Worm (Caenorhabditis elegans) whole organism, young adult: ENCODE results near the gene H03G16.5.

Experiments
- B0261.1 ChIP-seq: sonication (generic microtip); optimal IDR thresholded peaks from 2 replicates; lab custom pipeline; 2016; ENCODE audit warnings: mild to moderate bottlenecking, missing genetic modification characterization, moderate library complexity, missing compliant biosample characterization
- B0336.3 ChIP-seq: fragments of 200-800 bp; sonication (Bioruptor generic); IDR thresholded peaks from 2 replicates; pipeline ENCODE4 v1.3.6; 2022; ENCODE audit warnings: missing genetic modification characterization, missing compliant biosample characterization
- F23B12.7 ChIP-seq: sonication (generic microtip); optimal IDR thresholded peaks from 2 replicates; lab custom pipeline; 2017; ENCODE audit warnings: missing genetic modification characterization, mild to moderate bottlenecking, missing compliant biosample characterization, antibody characterized with exemption, moderate library complexity; ENCODE audit not compliant: insufficient read depth
- F33H1.4 ChIP-seq: fragments of 200-800 bp; sonication (Bioruptor generic); IDR thresholded peaks from 2 replicates; pipeline ENCODE4 v1.3.6; 2022; ENCODE audit warnings: missing genetic modification reagents, missing genetic modification characterization, missing compliant biosample characterization
- F57C9.4 ChIP-seq: sonication (generic microtip); optimal IDR thresholded peaks from 2 replicates; lab custom pipeline; 2017; ENCODE audit warnings: mild to moderate bottlenecking, missing genetic modification characterization, missing compliant biosample characterization
- K11D2.4 ChIP-seq: fragments of 200-800 bp; sonication (Bioruptor generic); IDR thresholded peaks from 2 replicates; pipeline ENCODE4 v1.3.6; 2022; ENCODE audit warnings: missing genetic modification reagents, missing genetic modification characterization, missing compliant biosample characterization
- K12H6.12 ChIP-seq: fragments of 200-800 bp; sonication (Bioruptor generic); optimal IDR thresholded peaks from 2 replicates; lab custom pipeline; 2018; ENCODE audit warnings: mild to moderate bottlenecking, missing genetic modification characterization, missing compliant biosample characterization
- Y53F4B.3 ChIP-seq: fragments of 200-800 bp; sonication (Bioruptor generic); IDR thresholded peaks from 2 replicates; pipeline ENCODE4 v1.3.6; 2022; ENCODE audit warnings: missing genetic modification reagents, missing genetic modification characterization, missing compliant biosample characterization
- Y67H2A.10 ChIP-seq: fragments of 200-800 bp; sonication (Bioruptor generic); conservative IDR thresholded peaks from 2 replicates; pipeline ENCODE4 v1.3.6; 2022; ENCODE audit warnings: missing genetic modification reagents, missing genetic modification characterization, missing compliant biosample characterization
- Y79H2A.3 ChIP-seq: fragments of 200-800 bp; sonication (Bioruptor generic); conservative IDR thresholded peaks from 2 replicates; pipeline ENCODE4 v1.3.6; 2022; ENCODE audit warnings: missing genetic modification reagents, missing genetic modification characterization, missing compliant biosample characterization
- cebp-2 ChIP-seq: fragments of 200-800 bp; sonication (Bioruptor generic); IDR thresholded peaks from 2 replicates; pipeline ENCODE4 v1.3.6; 2022; ENCODE audit warnings: missing genetic modification characterization, missing compliant biosample characterization
- ceh-100 ChIP-seq: fragments of 200-800 bp; sonication (Bioruptor generic); IDR thresholded peaks from 2 replicates; pipeline ENCODE4 v1.3.6; 2022; ENCODE audit warnings: missing genetic modification reagents, missing genetic modification characterization, missing compliant biosample characterization
- ceh-27 ChIP-seq: fragments of 200-800 bp; sonication (Bioruptor generic); optimal IDR thresholded peaks from 2 replicates; lab custom pipeline; 2018; ENCODE audit warnings: mild to moderate bottlenecking, missing genetic modification characterization, moderate library complexity, missing compliant biosample characterization
- chd-7 ChIP-seq: sonication (generic microtip); optimal IDR thresholded peaks from 2 replicates; lab custom pipeline; 2016; ENCODE audit warnings: mild to moderate bottlenecking, missing genetic modification characterization, moderate library complexity, missing compliant biosample characterization
- dox-1 ChIP-seq: fragments of 200-800 bp; sonication (Bioruptor generic); IDR thresholded peaks from 2 replicates; pipeline ENCODE4 v1.3.6; 2022; ENCODE audit warnings: missing genetic modification reagents, missing genetic modification characterization, missing compliant biosample characterization
- him-1 ChIP-seq: sonication (generic microtip); optimal IDR thresholded peaks from 2 replicates; lab custom pipeline; 2016; ENCODE audit warnings: missing genotype, missing genetic modification reagents, missing genetic modification characterization, missing compliant biosample characterization
- hlh-12 ChIP-seq: sonication (generic microtip); optimal IDR thresholded peaks from 2 replicates; lab custom pipeline; 2016; ENCODE audit warnings: missing genetic modification characterization, missing compliant biosample characterization
- hlh-26 ChIP-seq: fragments of 200-800 bp; sonication (Bioruptor generic); conservative IDR thresholded peaks from 2 replicates; pipeline ENCODE4 v1.3.6; 2022; ENCODE audit warnings: missing genetic modification reagents, missing genetic modification characterization, missing compliant biosample characterization
- hmg-1.2 ChIP-seq: fragments of 200-800 bp; sonication (Bioruptor generic); IDR thresholded peaks from 2 replicates; pipeline ENCODE4 v1.3.6; 2022; ENCODE audit warnings: missing genetic modification reagents, missing genetic modification characterization, missing compliant biosample characterization
- hrde-1 ChIP-seq: sonication (generic microtip); optimal IDR thresholded peaks from 2 replicates; lab custom pipeline; 2016; ENCODE audit warnings: missing genetic modification characterization, mild to moderate bottlenecking, missing compliant biosample characterization, moderate library complexity, missing genotype, missing genetic modification reagents, borderline replicate concordance
- lag-1 ChIP-seq: fragments of 200-800 bp; sonication (Bioruptor generic); IDR thresholded peaks from 2 replicates; pipeline ENCODE4 v1.3.6; 2022; ENCODE audit warnings: missing genetic modification reagents, missing genetic modification characterization, missing compliant biosample characterization
- lin-35 ChIP-seq, 3 experiments: fragments of 150-350 bp in 2 of 3; sonication (generic microtip) in 1 of 3; optimal IDR thresholded peaks; 2 replicates each; lab custom pipeline; 2014 to 2018; ENCODE audit warnings: missing biosample characterization in 3 of 3, missing genetic modification characterization in 3 of 3, missing genetic modification reagents in 3 of 3
- lin-40 ChIP-seq: sonication (generic microtip); optimal IDR thresholded peaks from 2 replicates; lab custom pipeline; 2016; ENCODE audit warnings: missing genetic modification characterization, mild to moderate bottlenecking, missing compliant biosample characterization, missing genotype, missing genetic modification reagents
- mcd-1 ChIP-seq: fragments of 200-800 bp; sonication (Bioruptor generic); IDR thresholded peaks from 2 replicates; pipeline ENCODE4 v1.3.6; 2022; ENCODE audit warnings: missing genetic modification reagents, missing genetic modification characterization, missing compliant biosample characterization
- nfya-2 ChIP-seq: fragments of 200-800 bp; sonication (Bioruptor generic); IDR thresholded peaks from 2 replicates; pipeline ENCODE4 v1.3.6; 2022; ENCODE audit warnings: missing genetic modification reagents, missing genetic modification characterization, missing compliant biosample characterization
- nhr-120 ChIP-seq: fragments of 200-800 bp; sonication (Bioruptor generic); IDR thresholded peaks from 2 replicates; pipeline ENCODE4 v1.3.6; 2022; ENCODE audit warnings: missing genetic modification characterization, missing compliant biosample characterization
- nhr-80 ChIP-seq: sonication (generic microtip); optimal IDR thresholded peaks from 2 replicates; lab custom pipeline; 2016; ENCODE audit warnings: missing genetic modification characterization, missing compliant biosample characterization
- rpc-1 ChIP-seq, 2 experiments: fragments of 150-350 bp in 1 of 2; sonication (generic microtip) in 1 of 2; optimal IDR thresholded peaks; 2 replicates each; lab custom pipeline; 2014 to 2018; ENCODE audit warnings: missing biosample characterization in 1 of 2, missing genetic modification characterization in 1 of 2, missing genetic modification reagents in 1 of 2, missing genotype in 1 of 2
- somi-1 ChIP-seq: fragments of 200-800 bp; sonication (Bioruptor generic); optimal IDR thresholded peaks from 2 replicates; lab custom pipeline; 2018; ENCODE audit warnings: mild to moderate bottlenecking, missing genetic modification characterization, missing compliant biosample characterization
- xnd-1 ChIP-seq: sonication (generic microtip); optimal IDR thresholded peaks from 2 replicates; lab custom pipeline; 2016; ENCODE audit warnings: missing genotype, missing genetic modification reagents, missing genetic modification characterization, missing compliant biosample characterization
- zfh-2 ChIP-seq: fragments of 200-800 bp; sonication (Bioruptor generic); conservative IDR thresholded peaks from 2 replicates; pipeline ENCODE4 v1.3.6; 2022; ENCODE audit warnings: missing genetic modification reagents, missing genetic modification characterization, missing compliant biosample characterization
- zim-3 ChIP-seq: sonication (generic microtip); optimal IDR thresholded peaks from 2 replicates; lab custom pipeline; 2017; ENCODE audit warnings: mild to moderate bottlenecking, missing genetic modification characterization, moderate library complexity, missing compliant biosample characterization
- ztf-22 ChIP-seq: fragments of 200-800 bp; sonication (Bioruptor generic); optimal IDR thresholded peaks from 2 replicates; lab custom pipeline; 2018; ENCODE audit warnings: mild to moderate bottlenecking, missing genetic modification characterization, moderate library complexity, missing compliant biosample characterization
- ztf-26 ChIP-seq: sonication (generic microtip); optimal IDR thresholded peaks from 2 replicates; lab custom pipeline; 2017; ENCODE audit warnings: missing genetic modification characterization, missing compliant biosample characterization
- ztf-28 ChIP-seq: fragments of 200-800 bp; sonication (Bioruptor generic); IDR thresholded peaks from 2 replicates; pipeline ENCODE4 v1.3.6; 2022; ENCODE audit warnings: missing genetic modification reagents, missing genetic modification characterization, missing compliant biosample characterization
- ztf-6 ChIP-seq: fragments of 200-800 bp; sonication (Bioruptor generic); IDR thresholded peaks from 2 replicates; pipeline ENCODE4 v1.3.6; 2022; ENCODE audit warnings: missing genetic modification reagents, missing genetic modification characterization, missing compliant biosample characterization

H03G16.5 gene

DNA sequence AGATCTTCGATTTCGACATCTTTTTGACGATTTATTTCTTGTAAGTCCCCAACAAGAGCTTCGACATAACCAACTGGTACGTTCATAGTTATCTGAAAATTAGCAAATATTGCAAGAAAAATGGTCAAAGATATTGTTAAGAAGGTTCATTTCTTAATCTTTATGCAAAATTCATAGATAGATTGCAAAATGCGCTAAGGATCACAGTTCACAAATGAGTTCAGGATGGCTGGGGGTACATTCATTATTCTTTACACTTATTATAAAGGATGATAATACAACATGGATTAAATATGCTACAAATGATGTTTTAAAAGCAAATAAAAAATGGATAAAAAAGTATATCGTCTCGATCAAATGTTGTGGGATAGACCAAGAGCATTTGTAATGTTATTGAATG lies at the start of gene H03G16.5:
Gene H03G16.5 (minus strand): TSS at position 101 of the 400 bp plus-strand sequence.
- TF ChIP-seq Y53F4B.3 (no peak), somi-1 (GFP tag; lab: Kevin White, UChicago) (no peak), Y67H2A.10 (no peak), nhr-120 (GFP tag; lab: Robert Waterston, UW) (no peak), F57C9.4 (tag; lab: Kevin White, UChicago) (no peak), cebp-2 (no peak), hlh-12 (tag; lab: Kevin White, UChicago) (no peak), B0336.3 (no peak), zim-3 (no peak), lin-40 (tag; lab: Kevin White, UChicago) (no peak), K11D2.4 (GFP tag; lab: Robert Waterston, UW) (no peak), zfh-2 (GFP tag; lab: Robert Waterston, UW) (no peak)

DNA sequence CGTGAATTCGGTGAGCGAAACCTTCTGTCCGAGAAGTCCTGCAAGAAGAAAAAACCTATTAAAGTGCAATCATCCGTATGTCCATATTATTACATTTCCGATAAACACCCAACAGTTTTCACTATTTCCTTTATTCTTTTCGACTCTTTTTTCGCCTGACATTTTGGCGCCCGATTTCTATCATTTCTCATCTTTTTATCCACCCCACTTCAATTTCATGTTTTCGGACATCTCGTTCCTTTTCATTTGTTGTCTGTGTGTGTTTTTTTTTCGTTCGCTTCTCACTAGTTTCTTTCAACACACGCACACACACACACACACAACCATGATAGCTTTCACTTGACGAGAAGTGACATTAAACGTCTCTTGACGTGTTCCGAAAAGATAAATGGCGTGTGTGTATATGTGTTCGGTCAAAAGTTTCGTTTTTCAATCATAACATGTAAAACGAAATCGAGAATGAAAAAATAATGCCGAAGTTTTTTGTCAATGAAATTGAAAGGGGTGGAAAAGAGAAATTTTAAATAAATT lies 48.4 kb upstream of the H03G16.5 start:
- TF ChIP-seq ceh-100 (GFP tag; lab: Robert Waterston, UW): no peak
- TF ChIP-seq Y53F4B.3: no peak
- TF ChIP-seq Y67H2A.10: no peak
- TF ChIP-seq hlh-26 (GFP tag; lab: Robert Waterston, UW): no peak
- TF ChIP-seq lin-35 (GFP tag; optimal IDR thresholded peaks at IDR 0.05; lab: Kevin White, UChicago): no peak
- no peak for TF ChIP-seq ztf-26 (tag; lab: Kevin White, UChicago)
- TF ChIP-seq ztf-6 (GFP tag; lab: Robert Waterston, UW): no peak
- no peak for TF ChIP-seq ztf-28 (GFP tag; lab: Robert Waterston, UW)
- TF ChIP-seq rpc-1 (optimal IDR thresholded peaks at IDR 0.05; lab: Kevin White, UChicago): no peak
- TF ChIP-seq rpc-1 (tag; optimal IDR thresholded peaks at IDR 0.05; lab: Kevin White, UChicago): no peak
- no peak for TF ChIP-seq nfya-2 (GFP tag; lab: Robert Waterston, UW)
- TF ChIP-seq Y79H2A.3 (GFP tag; lab: Robert Waterston, UW): no peak
- TF ChIP-seq him-1 (tag; lab: Kevin White, UChicago): no peak
- no peak for TF ChIP-seq K11D2.4 (GFP tag; lab: Robert Waterston, UW)
- no peak for TF ChIP-seq zfh-2 (GFP tag; lab: Robert Waterston, UW)
- no peak for TF ChIP-seq xnd-1
- TF ChIP-seq, all 124 proteins: peak for 0

DNA sequence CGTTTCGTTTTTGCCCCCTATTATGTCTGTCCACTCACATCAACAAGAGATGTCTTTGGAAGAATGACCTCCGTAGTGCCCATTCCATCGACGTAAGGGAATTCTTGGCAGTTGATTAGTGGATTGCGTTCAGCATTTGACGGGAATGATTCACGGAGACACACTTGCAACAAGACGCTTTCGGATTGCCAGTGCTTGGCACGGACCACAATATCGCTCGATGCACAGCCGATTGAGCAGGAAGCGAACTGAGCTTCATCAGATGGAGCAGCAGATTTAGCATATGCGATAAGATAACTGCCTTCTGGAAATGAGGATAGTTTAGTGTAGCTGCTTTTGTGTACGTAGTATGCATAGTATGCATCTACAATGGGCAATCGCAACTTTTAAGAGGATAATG lies 46.8 kb upstream of the H03G16.5 start:
- TF ChIP-seq ztf-22 (no peak), F33H1.4 (no peak), cebp-2 (0 out of 2 replicates have a peak, but pooled peaks have one; percentile 24), chd-7 (no peak)

DNA sequence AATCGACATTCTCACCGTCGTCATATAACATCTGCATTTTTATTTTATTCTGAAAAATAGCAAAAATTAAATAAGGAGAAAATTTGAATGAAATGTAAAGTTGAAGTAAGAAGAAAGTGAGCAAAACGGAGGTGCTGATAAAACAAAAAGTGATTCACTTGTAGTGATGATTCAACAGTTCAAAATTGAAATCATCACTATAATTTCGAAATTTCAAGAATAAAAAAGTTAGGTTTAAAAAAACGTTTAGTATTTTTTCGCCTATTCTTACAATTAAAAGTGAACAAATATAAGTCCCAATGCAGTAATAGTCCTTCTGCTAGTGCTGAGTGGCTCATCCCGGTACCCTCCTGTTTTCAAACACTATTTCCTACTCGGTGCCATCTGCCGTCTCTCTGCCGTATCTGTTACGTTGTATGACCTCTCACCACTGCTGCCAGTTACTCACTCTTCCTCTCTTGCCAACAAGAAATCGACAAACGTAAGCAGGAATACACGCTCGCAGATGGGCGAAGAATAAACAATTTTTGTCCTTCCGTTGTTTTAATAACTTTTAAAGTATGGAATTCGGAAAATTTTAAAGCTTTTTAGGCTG lies 43.8 kb upstream of the H03G16.5 start, which contains the start of gene dhhc-1:
Gene dhhc-1 (minus strand): TSS at position 51 of the 595 bp plus-strand sequence.
- TF ChIP-seq ceh-27 (GFP tag; lab: Kevin White, UChicago) (peak; percentile 54), K12H6.12 (tag; lab: Kevin White, UChicago) (no peak), lag-1 (GFP tag; lab: Robert Waterston, UW) (no peak), F23B12.7 (tag; lab: Kevin White, UChicago) (no peak), B0261.1 (tag; lab: Kevin White, UChicago) (no peak), hrde-1 (no peak), dox-1 (GFP tag; lab: Robert Waterston, UW) (peak; percentile 54; the same call in 1 of the 2 replicates), nhr-80 (peak; percentile 56), mcd-1 (GFP tag; lab: Robert Waterston, UW) (no peak), hmg-1.2 (peak; percentile 84)
